Worm (Caenorhabditis elegans): Measurements from ENCODE around the gene Y41E3.22.

Y41E3.22 gene

DNA sequence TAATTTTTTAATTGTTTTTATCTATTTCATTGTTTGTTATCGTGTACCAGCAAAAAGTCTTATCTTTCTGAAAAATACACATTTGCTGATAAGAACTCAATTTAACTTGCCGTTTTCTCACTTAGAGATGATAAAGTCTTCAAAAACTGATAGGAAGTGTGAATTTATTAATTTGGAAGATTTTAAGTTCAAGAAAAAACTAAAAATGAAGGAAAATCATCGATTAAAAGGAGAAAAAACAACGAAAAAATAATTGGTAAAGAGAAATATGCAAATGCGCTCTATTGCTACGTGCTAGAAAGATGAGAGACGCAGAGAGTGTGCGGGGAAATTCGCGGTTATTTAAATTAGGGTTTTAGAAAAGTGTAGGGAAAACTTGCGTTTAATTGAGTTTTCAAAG lies 8.9 kb downstream of the Y41E3.22 start (continued):
- peak; percentile 51 for TF ChIP-seq nhr-19 (GFP tag; conservative IDR thresholded peaks at IDR 0.05)
- peak; percentile 79 for TF ChIP-seq nhr-71 (tag; optimal IDR thresholded peaks at IDR 0.05)
- no peak for TF ChIP-seq hlh-4 (tag; optimal IDR thresholded peaks at IDR 0.05)
- TF ChIP-seq rnt-1 (tag; optimal IDR thresholded peaks at IDR 0.05) = no peak
- TF ChIP-seq zip-4 (GFP tag; optimal IDR thresholded peaks at IDR 0.05) = no peak
- TF ChIP-seq fos-1 (tag; optimal IDR thresholded peaks at IDR 0.05) = peak; percentile 66
- TF ChIP-seq F16B12.6 (tag; optimal IDR thresholded peaks at IDR 0.05) = peak; percentile 47
- TF ChIP-seq C04F5.9 (tag; optimal IDR thresholded peaks at IDR 0.05) = peak; percentile 29
- peak; percentile 53 for TF ChIP-seq unc-86 (tag; optimal IDR thresholded peaks at IDR 0.05)
- no peak for TF ChIP-seq aha-1 (tag; optimal IDR thresholded peaks at IDR 0.05)
- peak; percentile 65 for TF ChIP-seq nhr-90 (tag; optimal IDR thresholded peaks at IDR 0.05; ENCODE audit: poor library complexity)
- TF ChIP-seq vab-15 (tag; optimal IDR thresholded peaks at IDR 0.05) = peak; percentile 34
- peak; percentile 73 for TF ChIP-seq mep-1 (tag; optimal IDR thresholded peaks at IDR 0.05)
- TF ChIP-seq dsc-1 (tag; optimal IDR thresholded peaks at IDR 0.05) = peak; percentile 47
- no peak for TF ChIP-seq unc-30 (tag; optimal IDR thresholded peaks at IDR 0.05)
- TF ChIP-seq pag-3 (tag; optimal IDR thresholded peaks at IDR 0.05; ENCODE audit: borderline replicate concordance, insufficient read depth) = no peak
- peak; percentile 17 for TF ChIP-seq fkh-10 (GFP tag; optimal IDR thresholded peaks at IDR 0.05)
- TF ChIP-seq lin-39 (tag; optimal IDR thresholded peaks at IDR 0.05) = peak; percentile 51
- TF ChIP-seq elt-2 (tag; optimal IDR thresholded peaks at IDR 0.05) = peak; percentile 99
- peak; percentile 48 for TF ChIP-seq snpc-4 (tag; optimal IDR thresholded peaks at IDR 0.05)
- TF ChIP-seq ztf-11 (tag; optimal IDR thresholded peaks at IDR 0.05) = no peak
- TF ChIP-seq isw-1 (GFP tag; IDR thresholded peaks at IDR 0.05) = peak; percentile 58
- peak; percentile 86 to 97 for TF ChIP-seq efl-1 (optimal IDR thresholded peaks at IDR 0.05)
- TF ChIP-seq efl-1 (GFP tag; optimal IDR thresholded peaks at IDR 0.05 in 1 of 2) = peak; percentile 97 to 99
- TF ChIP-seq ces-1 (GFP tag; optimal IDR thresholded peaks at IDR 0.05) = no peak
- TF ChIP-seq nhr-12 (tag; optimal IDR thresholded peaks at IDR 0.05) = no peak
- TF ChIP-seq nhr-11 (tag; optimal IDR thresholded peaks at IDR 0.05) = peak; percentile 26
- peak; percentile 14 for TF ChIP-seq fkh-8 (tag; optimal IDR thresholded peaks at IDR 0.05)
- TF ChIP-seq hlh-17 (GFP tag; optimal IDR thresholded peaks at IDR 0.05; ENCODE audit: borderline replicate concordance) = no peak
- TF ChIP-seq nhr-20 (tag; optimal IDR thresholded peaks at IDR 0.05) = peak; percentile 66
- peak in 2 of 6 experiments; percentile 31 to 72 for TF ChIP-seq elt-3 (tag; optimal IDR thresholded peaks at IDR 0.05)
- TF ChIP-seq nhr-47 (tag; optimal IDR thresholded peaks at IDR 0.05) = peak; percentile 83
- TF ChIP-seq pqm-1 (tag; optimal IDR thresholded peaks at IDR 0.05) = peak; percentile 90
- peak; percentile 54 to 83 (median 60) for TF ChIP-seq ceh-82 (tag; optimal IDR thresholded peaks at IDR 0.05)
- TF ChIP-seq fkh-4 (tag; optimal IDR thresholded peaks at IDR 0.05; ENCODE audit: borderline replicate concordance) = peak; percentile 1
- TF ChIP-seq lin-15B (tag; optimal IDR thresholded peaks at IDR 0.05) = peak; percentile 83

DNA sequence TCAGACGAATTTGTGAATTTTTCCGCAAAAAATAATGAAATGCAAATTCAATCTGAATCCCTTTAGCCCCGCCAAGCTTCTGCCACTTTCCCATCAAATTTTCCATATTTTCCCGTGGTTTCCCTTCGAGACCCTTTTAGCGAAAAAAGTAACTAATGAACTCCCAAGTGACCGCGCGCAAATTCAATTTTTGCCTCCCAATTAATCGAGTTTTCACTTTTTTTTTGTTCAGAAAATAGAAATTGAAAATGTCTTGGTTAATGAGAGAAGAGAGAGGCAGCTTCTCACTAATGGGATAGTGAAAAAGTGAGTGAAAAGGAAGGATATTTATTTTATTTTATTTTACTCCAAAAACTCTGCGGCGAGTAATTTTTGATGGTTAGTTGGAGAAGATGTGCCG lies 9.6 kb downstream of the Y41E3.22 start:
- no peak for TF ChIP-seq skn-1 (tag; optimal IDR thresholded peaks at IDR 0.05)
- no peak for TF ChIP-seq ceh-82 (tag; optimal IDR thresholded peaks at IDR 0.05)
- peak; percentile 8 for TF ChIP-seq tbx-2 (tag; optimal IDR thresholded peaks at IDR 0.05)
- peak; percentile 3 for TF ChIP-seq blmp-1 (tag; optimal IDR thresholded peaks at IDR 0.05)

ce11 chrIV:14978204-14978603 lies 27.7 kb downstream of the Y41E3.22 start:
- TF ChIP-seq irx-1 (tag; optimal IDR thresholded peaks at IDR 0.05) (no peak), zag-1 (tag; optimal IDR thresholded peaks at IDR 0.05) (no peak), tlp-1 (tag; optimal IDR thresholded peaks at IDR 0.05) (no peak), efl-1 (optimal IDR thresholded peaks at IDR 0.05) (no peak), efl-1 (GFP tag; optimal IDR thresholded peaks at IDR 0.05 in 1 of 2) (peak in 1 of 2 experiments; percentile 85)
